Worm (Caenorhabditis elegans) whole organism, midembryonic: ENCODE results near the gene set-6.

Experiments
- T22C8.4 ChIP-seq: fragments of 200-800 bp; sonication (Bioruptor generic); IDR thresholded peaks from 2 replicates; pipeline ENCODE4 v1.3.6; 2022; ENCODE audit warnings: missing genetic modification characterization, missing compliant biosample characterization
- cog-1 ChIP-seq: sonication (generic microtip); optimal IDR thresholded peaks from 2 replicates; lab custom pipeline; 2016; ENCODE audit warnings: missing genetic modification characterization, missing compliant biosample characterization
- flt-1 ChIP-seq: fragments of 200-800 bp; sonication (Bioruptor generic); IDR thresholded peaks from 2 replicates; pipeline ENCODE4 v1.3.6; 2022; ENCODE audit warnings: missing genetic modification characterization, missing compliant biosample characterization
- klf-2 ChIP-seq: fragments of 200-800 bp; sonication (Bioruptor generic); conservative IDR thresholded peaks from 2 replicates; pipeline ENCODE4 v1.3.6; 2022; ENCODE audit warnings: missing genetic modification reagents, missing genetic modification characterization, missing compliant biosample characterization
- med-1 ChIP-seq: sonication (generic microtip); optimal IDR thresholded peaks from 2 replicates; lab custom pipeline; 2017; ENCODE audit warnings: missing genetic modification characterization, mild to moderate bottlenecking, missing compliant biosample characterization, antibody characterized with exemption, missing genetic modification reagents; ENCODE audit not compliant: insufficient read depth

- TF ChIP-seq flt-1: no peak
- no peak for TF ChIP-seq cog-1 (tag; lab: Kevin White, UChicago)
- no peak for TF ChIP-seq T22C8.4 (GFP tag; lab: Robert Waterston, UW)
- no peak for TF ChIP-seq med-1 (GFP tag; lab: Kevin White, UChicago)
- TF ChIP-seq klf-2 (GFP tag; lab: Robert Waterston, UW): no peak
These were observed 9.3 kb downstream of the set-6 start for ce11 chrX:11965163-11965562.
